Worm (Caenorhabditis elegans): ENCODE data around the gene C50D2.2.

ce11 chrII:133548-134275 lies 24.7 kb downstream of the C50D2.2 start, which contains the start of gene cwn-1:
- no peak for TF ChIP-seq tra-4 (tag; optimal IDR thresholded peaks at IDR 0.05)
- no peak for TF ChIP-seq ama-1 (optimal IDR thresholded peaks at IDR 0.05)
- TF ChIP-seq sea-1 (GFP tag; conservative IDR thresholded peaks at IDR 0.05): no peak
- TF ChIP-seq flt-1 (GFP tag; IDR thresholded peaks at IDR 0.05): no peak
- no peak for TF ChIP-seq aly-1 (tag; optimal IDR thresholded peaks at IDR 0.05)
- no peak for TF ChIP-seq F13C5.2 (tag; optimal IDR thresholded peaks at IDR 0.05)
- TF ChIP-seq tbx-11 (GFP tag; IDR thresholded peaks at IDR 0.05): no peak
- TF ChIP-seq hmbx-1 (tag; optimal IDR thresholded peaks at IDR 0.05): no peak
- TF ChIP-seq B0310.2 (tag; optimal IDR thresholded peaks at IDR 0.05): no peak
- TF ChIP-seq pes-1 (GFP tag; IDR thresholded peaks at IDR 0.05): no peak
- TF ChIP-seq ets-7 (tag; optimal IDR thresholded peaks at IDR 0.05): no peak

Data from whole organism, early embryonic.